Worm (Caenorhabditis elegans): ENCODE measurements around the gene mtss-1.

mtss-1 gene

DNA sequence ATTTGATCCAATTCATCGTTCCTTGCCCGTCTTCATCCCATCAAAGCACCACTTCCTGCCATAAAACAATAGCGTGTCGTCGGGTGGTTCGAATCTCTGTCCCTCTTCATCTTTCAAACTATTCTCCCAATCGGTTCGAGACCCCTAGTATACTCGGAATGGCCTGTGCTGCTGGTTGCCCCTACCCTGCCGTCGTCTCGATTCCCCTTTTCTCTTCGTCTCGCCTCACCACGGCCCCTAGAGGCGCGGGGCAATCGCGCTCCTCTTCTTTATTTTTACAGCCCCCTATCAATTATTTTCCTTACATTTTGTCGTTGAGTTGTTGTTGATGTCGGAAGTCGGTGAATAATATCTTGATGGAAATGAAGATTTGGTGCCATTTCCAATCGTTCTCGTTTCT is 20.6 kb downstream of the mtss-1 start:
- peak; percentile 78 for TF ChIP-seq zfh-2 (GFP tag; conservative IDR thresholded peaks at IDR 0.05)
- TF ChIP-seq madf-8 (GFP tag; conservative IDR thresholded peaks at IDR 0.05) = no peak
- TF ChIP-seq him-1 (tag; optimal IDR thresholded peaks at IDR 0.05) = no peak
- TF ChIP-seq bed-2 (GFP tag; IDR thresholded peaks at IDR 0.05) = no peak

- no peak for TF ChIP-seq nhr-27 (tag; optimal IDR thresholded peaks at IDR 0.05)
- no peak for TF ChIP-seq lin-26 (GFP tag; IDR thresholded peaks at IDR 0.05)
- TF ChIP-seq C17E4.6 (GFP tag; IDR thresholded peaks at IDR 0.05) = no peak
- TF ChIP-seq fkh-3 (tag; optimal IDR thresholded peaks at IDR 0.05) = no peak
These were observed 23.1 kb downstream of the mtss-1 start, which contains the start of the genes zfp-1 and F54F2.14 for ce11 chrIII:8791235-8791634. Gene zfp-1 (plus strand): TSS chrIII:8791535. Gene F54F2.14 (plus strand): TSS chrIII:8791546.

- TF ChIP-seq madf-8 (GFP tag; conservative IDR thresholded peaks at IDR 0.05) (no peak), F10E7.11 (tag; optimal IDR thresholded peaks at IDR 0.05) (no peak), F57C9.4 (tag; optimal IDR thresholded peaks at IDR 0.05) (no peak), aptf-3 (GFP tag; IDR thresholded peaks at IDR 0.05) (no peak), nhr-80 (tag; optimal IDR thresholded peaks at IDR 0.05) (no peak)
These were observed 24.1 kb downstream of the mtss-1 start, which contains the start of gene ztf-1 for ce11 chrIII:8792251-8792650. Gene ztf-1 (minus strand): TSS chrIII:8792351.

- no peak for TF ChIP-seq sptf-2 (GFP tag; optimal IDR thresholded peaks at IDR 0.05)
- peak; percentile 37 for TF ChIP-seq mcd-1 (GFP tag; IDR thresholded peaks at IDR 0.05)
- no peak for TF ChIP-seq cebp-2 (GFP tag; IDR thresholded peaks at IDR 0.05)
- TF ChIP-seq F52B5.7 (tag; optimal IDR thresholded peaks at IDR 0.05) = no peak
- TF ChIP-seq ceh-100 (GFP tag; IDR thresholded peaks at IDR 0.05) = peak; percentile 64
- TF ChIP-seq madf-10 (tag; optimal IDR thresholded peaks at IDR 0.05) = peak; percentile 37
- TF ChIP-seq efl-1 (GFP tag; optimal IDR thresholded peaks at IDR 0.05) = peak; percentile 64
- 0 out of 2 replicates have a peak, but pooled peaks have one; percentile 54 for TF ChIP-seq egl-18 (GFP tag; IDR thresholded peaks at IDR 0.05)
- TF ChIP-seq ekl-4 (GFP tag; IDR thresholded peaks at IDR 0.05) = peak; percentile 45; the same call in 1 of the 2 replicates
- TF ChIP-seq dox-1 (GFP tag; IDR thresholded peaks at IDR 0.05) = peak; percentile 84
- 0 out of 2 replicates have a peak, but pooled peaks have one; percentile 23 for TF ChIP-seq rcor-1 (GFP tag; IDR thresholded peaks at IDR 0.05)
- no peak for TF ChIP-seq sdz-38 (tag; optimal IDR thresholded peaks at IDR 0.05)
- no peak for TF ChIP-seq F57C9.4 (tag; optimal IDR thresholded peaks at IDR 0.05)
- TF ChIP-seq ccch-3 (GFP tag; optimal IDR thresholded peaks at IDR 0.05) = no peak
- no peak for TF ChIP-seq ztf-28 (GFP tag; IDR thresholded peaks at IDR 0.05)
- TF ChIP-seq unc-62 (GFP tag; optimal IDR thresholded peaks at IDR 0.05) = no peak
- 0 out of 2 replicates have a peak, but pooled peaks have one; percentile 19 for TF ChIP-seq F33H1.4 (GFP tag; IDR thresholded peaks at IDR 0.05)
- no peak for TF ChIP-seq rpc-1 (optimal IDR thresholded peaks at IDR 0.05)
- TF ChIP-seq rpc-1 (tag; optimal IDR thresholded peaks at IDR 0.05) = no peak
- TF ChIP-seq K12H6.12 (tag; optimal IDR thresholded peaks at IDR 0.05) = no peak
- no peak for TF ChIP-seq B0336.3 (GFP tag; IDR thresholded peaks at IDR 0.05)
- no peak for TF ChIP-seq zim-3 (tag; optimal IDR thresholded peaks at IDR 0.05)
- peak; percentile 85 for TF ChIP-seq madf-6 (GFP tag; IDR thresholded peaks at IDR 0.05)
- TF ChIP-seq athp-1 (tag; optimal IDR thresholded peaks at IDR 0.05) = no peak
- TF ChIP-seq egl-44 (GFP tag; IDR thresholded peaks at IDR 0.05) = no peak
- peak; percentile 73 for TF ChIP-seq attf-5 (GFP tag; optimal IDR thresholded peaks at IDR 0.05)
- no peak for TF ChIP-seq fkh-3 (tag; optimal IDR thresholded peaks at IDR 0.05)
- TF ChIP-seq ceh-91 (GFP tag; IDR thresholded peaks at IDR 0.05) = no peak
- peak; percentile 18; the same call in 1 of the 2 replicates for TF ChIP-seq let-526 (GFP tag; IDR thresholded peaks at IDR 0.05)
- no peak for TF ChIP-seq F23B12.7 (tag; optimal IDR thresholded peaks at IDR 0.05; ENCODE audit: insufficient read depth)
- TF ChIP-seq F39B2.1 (GFP tag; IDR thresholded peaks at IDR 0.05) = no peak
- TF ChIP-seq sea-2 (GFP tag; IDR thresholded peaks at IDR 0.05) = no peak
- no peak for TF ChIP-seq madf-3 (GFP tag; IDR thresholded peaks at IDR 0.05)
- no peak for TF ChIP-seq attf-6 (GFP tag; IDR thresholded peaks at IDR 0.05)
- no peak for TF ChIP-seq lag-1 (GFP tag; IDR thresholded peaks at IDR 0.05)
These were observed 26.7 kb downstream of the mtss-1 start for ce11 chrIII:8794793-8795192.
